Fruit fly (Drosophila melanogaster) whole organism, embryonic: ENCODE data around the gene CG13088.

ENCODE experiments used
- ATbp ChIP-seq: fragments of 200-800 bp; sonication (Bioruptor generic); optimal IDR thresholded peaks from 2 replicates; lab custom pipeline; 2017; ENCODE audit warnings: missing biosample characterization, mild to moderate bottlenecking, missing genetic modification characterization, missing genetic modification reagents
- Atf3 ChIP-seq: fragments of 200-800 bp; sonication (Bioruptor generic); optimal IDR thresholded peaks from 3 replicates; lab custom pipeline; 2016; ENCODE audit warnings: missing biosample characterization, missing genetic modification characterization
- CG12104 ChIP-seq: fragments of 200-800 bp; sonication (Bioruptor generic); optimal IDR thresholded peaks from 3 replicates; lab custom pipeline; 2016; ENCODE audit warnings: missing biosample characterization, missing genetic modification characterization
- CG1233 ChIP-seq: fragments of 200-800 bp; sonication (Bioruptor generic); optimal IDR thresholded peaks from 4 replicates; lab custom pipeline; 2018; ENCODE audit warnings: missing biosample characterization, mild to moderate bottlenecking, missing genetic modification characterization
- CG12659 ChIP-seq: fragments of 200-800 bp; sonication (Bioruptor generic); optimal IDR thresholded peaks from 3 replicates; lab custom pipeline; 2017; ENCODE audit warnings: mild to moderate bottlenecking, missing biosample characterization, missing genetic modification reagents, missing genetic modification characterization
- CG13123 ChIP-seq: fragments of 200-800 bp; sonication (Bioruptor generic); optimal IDR thresholded peaks from 2 replicates; lab custom pipeline; 2016; ENCODE audit warnings: missing biosample characterization, missing genetic modification characterization
- CG13296 ChIP-seq: fragments of 200-800 bp; sonication (Bioruptor generic); optimal IDR thresholded peaks from 3 replicates; lab custom pipeline; 2018; ENCODE audit warnings: missing biosample characterization, mild to moderate bottlenecking, missing genetic modification characterization
- CG13624 ChIP-seq: fragments of 200-800 bp; sonication (Bioruptor generic); optimal IDR thresholded peaks from 2 replicates; lab custom pipeline; 2016; ENCODE audit warnings: missing biosample characterization, missing genetic modification characterization
- CG14667 ChIP-seq: fragments of 200-800 bp; sonication (Bioruptor generic); IDR thresholded peaks from 2 replicates; pipeline ENCODE4 v1.3.6; 2022; ENCODE audit warnings: missing biosample characterization, missing genetic modification characterization
- CG14710 ChIP-seq: fragments of 200-800 bp; sonication (Bioruptor generic); optimal IDR thresholded peaks from 3 replicates; lab custom pipeline; 2019; ENCODE audit warnings: missing biosample characterization, mild to moderate bottlenecking, missing genetic modification characterization, moderate library complexity
- CG1647 ChIP-seq: fragments of 200-800 bp; sonication (Bioruptor generic); optimal IDR thresholded peaks from 3 replicates; lab custom pipeline; 2016; ENCODE audit warnings: missing biosample characterization, missing genetic modification characterization
- CG16815 ChIP-seq: fragments of 200-800 bp; sonication (Bioruptor generic); optimal IDR thresholded peaks from 3 replicates; lab custom pipeline; 2017; ENCODE audit warnings: missing biosample characterization, mild to moderate bottlenecking, missing genetic modification characterization
- CG17359 ChIP-seq: fragments of 200-800 bp; sonication (Bioruptor generic); optimal IDR thresholded peaks from 3 replicates; lab custom pipeline; 2018; ENCODE audit warnings: missing biosample characterization, mild to moderate bottlenecking, missing genetic modification characterization, moderate library complexity
- CG17385 ChIP-seq: fragments of 200-800 bp; sonication (Bioruptor generic); optimal IDR thresholded peaks from 3 replicates; lab custom pipeline; 2018; ENCODE audit warnings: missing biosample characterization, mild to moderate bottlenecking, missing genetic modification characterization
- CG18011 ChIP-seq: fragments of 200-800 bp; sonication (Bioruptor generic); optimal IDR thresholded peaks from 2 replicates; lab custom pipeline; 2017; ENCODE audit warnings: missing biosample characterization, missing genetic modification characterization, mild to moderate bottlenecking, moderate library complexity, missing genotype
- CG2875 ChIP-seq: fragments of 200-800 bp; sonication (Bioruptor generic); optimal IDR thresholded peaks from 2 replicates; lab custom pipeline; 2017; ENCODE audit warnings: missing biosample characterization, mild to moderate bottlenecking, missing genetic modification characterization, missing genetic modification reagents
- CG31388 ChIP-seq: fragments of 200-800 bp; sonication (Bioruptor generic); optimal IDR thresholded peaks from 2 replicates; lab custom pipeline; 2016; ENCODE audit warnings: missing biosample characterization, missing genetic modification characterization
- CG3163 ChIP-seq: fragments of 200-800 bp; sonication (Bioruptor generic); optimal IDR thresholded peaks from 3 replicates; lab custom pipeline; 2016; ENCODE audit warnings: missing biosample characterization, missing genetic modification characterization
- CG34422 ChIP-seq: fragments of 200-800 bp; sonication (Bioruptor generic); IDR thresholded peaks from 3 replicates; pipeline ENCODE4 v1.3.6; 2022; ENCODE audit warnings: missing biosample characterization, missing genetic modification characterization
- CG3726 ChIP-seq: fragments of 200-800 bp; sonication (Bioruptor generic); IDR thresholded peaks from 3 replicates; pipeline ENCODE4, ENCODE4 v1.3.6; 2022; ENCODE audit warnings: missing biosample characterization, missing genetic modification characterization
- CG4617 ChIP-seq: fragments of 200-800 bp; sonication (Bioruptor generic); optimal IDR thresholded peaks from 3 replicates; lab custom pipeline; 2016; ENCODE audit warnings: missing biosample characterization, missing genetic modification characterization, borderline replicate concordance
- CG9932 ChIP-seq: fragments of 200-800 bp; sonication (Bioruptor generic); IDR thresholded peaks from 2 replicates; pipeline ENCODE4 v1.3.6; 2022; ENCODE audit warnings: missing biosample characterization, missing genetic modification characterization
- Chrac-16 ChIP-seq: fragments of 200-800 bp; sonication (Bioruptor generic); optimal IDR thresholded peaks from 3 replicates; lab custom pipeline; 2016; ENCODE audit warnings: missing biosample characterization, missing genetic modification characterization
- CoRest ChIP-seq: fragments of 200-800 bp; sonication (Bioruptor generic); optimal IDR thresholded peaks from 3 replicates; lab custom pipeline; 2018; ENCODE audit warnings: missing biosample characterization, mild to moderate bottlenecking, missing genetic modification characterization, moderate library complexity
- D19B ChIP-seq: fragments of 200-800 bp; sonication (Bioruptor generic); optimal IDR thresholded peaks from 2 replicates; lab custom pipeline; 2017; ENCODE audit warnings: missing biosample characterization, mild to moderate bottlenecking, missing genetic modification characterization
- Dbx ChIP-seq: fragments of 200-800 bp; sonication (Bioruptor generic); IDR thresholded peaks from 3 replicates; pipeline ENCODE4 v1.3.6; 2022; ENCODE audit warnings: missing biosample characterization, missing genetic modification characterization
- Dip3 ChIP-seq: fragments of 200-800 bp; sonication (Bioruptor generic); optimal IDR thresholded peaks from 3 replicates; lab custom pipeline; 2016; ENCODE audit warnings: missing biosample characterization, missing genetic modification characterization
- Eip74EF ChIP-seq, 2 experiments: fragments of 200-800 bp in 1 of 2; fragments of >200 bp in 1 of 2; sonication (Bioruptor generic) in 1 of 2; optimal IDR thresholded peaks; 2 replicates each; lab custom pipeline; 2017 to 2019; ENCODE audit warnings: missing biosample characterization in 2 of 2, missing genetic modification characterization in 2 of 2, mild to moderate bottlenecking in 1 of 2, moderate library complexity in 1 of 2
- HmgZ ChIP-seq: fragments of 200-800 bp; sonication (Bioruptor generic); optimal IDR thresholded peaks from 2 replicates; lab custom pipeline; 2018; ENCODE audit warnings: missing biosample characterization, mild to moderate bottlenecking, missing genetic modification characterization
- Hmx ChIP-seq: fragments of 200-800 bp; sonication (Bioruptor generic); optimal IDR thresholded peaks from 2 replicates; lab custom pipeline; 2016; ENCODE audit warnings: missing biosample characterization, missing genetic modification characterization
- MESR4 ChIP-seq: fragments of 200-800 bp; sonication (Bioruptor generic); optimal IDR thresholded peaks from 2 replicates; lab custom pipeline; 2018; ENCODE audit warnings: missing biosample characterization, mild to moderate bottlenecking, missing genetic modification characterization, moderate library complexity
- Sox102F ChIP-seq: fragments of 200-800 bp; sonication (Bioruptor generic); optimal IDR thresholded peaks from 2 replicates; lab custom pipeline; 2018; ENCODE audit warnings: missing biosample characterization, mild to moderate bottlenecking, missing genetic modification characterization, moderate library complexity
- Xbp1 ChIP-seq: fragments of 200-800 bp; sonication (Bioruptor generic); optimal IDR thresholded peaks from 3 replicates; lab custom pipeline; 2016; ENCODE audit warnings: missing biosample characterization, mild to moderate bottlenecking, missing genetic modification characterization
- ab ChIP-seq: fragments of 200-800 bp; sonication (Bioruptor generic); optimal IDR thresholded peaks from 2 replicates; lab custom pipeline; 2016; ENCODE audit warnings: missing biosample characterization, missing genetic modification characterization
- cg ChIP-seq: fragments of 200-800 bp; sonication (Bioruptor generic); optimal IDR thresholded peaks from 3 replicates; lab custom pipeline; 2019; ENCODE audit warnings: missing biosample characterization, mild to moderate bottlenecking, missing genetic modification characterization, moderate library complexity
- crol ChIP-seq: fragments of 200-800 bp; sonication (Bioruptor generic); IDR thresholded peaks from 2 replicates; pipeline ENCODE4 v1.3.6; 2022; ENCODE audit warnings: missing biosample characterization, missing genetic modification characterization
- fd102C ChIP-seq: fragments of 200-800 bp; sonication (Bioruptor generic); optimal IDR thresholded peaks from 2 replicates; lab custom pipeline; 2018; ENCODE audit warnings: missing biosample characterization, mild to moderate bottlenecking, missing genetic modification characterization, moderate library complexity
- hbn ChIP-seq: fragments of 200-800 bp; sonication (Bioruptor generic); IDR thresholded peaks from 2 replicates; pipeline ENCODE4 v1.3.6; 2022; ENCODE audit warnings: missing biosample characterization, missing genetic modification characterization; ENCODE audit not compliant: partially characterized antibody
- luna ChIP-seq: fragments of 200-800 bp; sonication (Bioruptor generic); optimal IDR thresholded peaks from 2 replicates; lab custom pipeline; 2016; ENCODE audit warnings: missing biosample characterization, missing genetic modification characterization
- oc ChIP-seq: fragments of 200-800 bp; sonication (Bioruptor generic); optimal IDR thresholded peaks from 2 replicates; lab custom pipeline; 2018; ENCODE audit warnings: missing biosample characterization, mild to moderate bottlenecking, missing genetic modification characterization, moderate library complexity
- pb ChIP-seq: fragments of 200-800 bp; sonication (Bioruptor generic); optimal IDR thresholded peaks from 3 replicates; lab custom pipeline; 2016; ENCODE audit warnings: missing biosample characterization, missing genetic modification characterization
- pnt ChIP-seq: fragments of 200-800 bp; sonication (Bioruptor generic); optimal IDR thresholded peaks from 3 replicates; lab custom pipeline; 2016; ENCODE audit warnings: missing biosample characterization, missing genetic modification characterization
- ranshi ChIP-seq: fragments of 200-800 bp; sonication (Bioruptor generic); IDR thresholded peaks from 2 replicates; pipeline ENCODE4 v1.3.6; 2022; ENCODE audit warnings: missing biosample characterization, missing genetic modification characterization
- schlank ChIP-seq: fragments of 200-800 bp; sonication (Bioruptor generic); optimal IDR thresholded peaks from 2 replicates; lab custom pipeline; 2018; ENCODE audit warnings: missing biosample characterization, mild to moderate bottlenecking, missing genetic modification characterization
- stc ChIP-seq: fragments of 200-800 bp; sonication (Bioruptor generic); IDR thresholded peaks from 2 replicates; pipeline ENCODE4 v1.3.6; 2022; ENCODE audit warnings: missing biosample characterization, missing genetic modification characterization
- wek ChIP-seq: fragments of 200-800 bp; sonication (Bioruptor generic); optimal IDR thresholded peaks from 3 replicates; lab custom pipeline; 2018; ENCODE audit warnings: missing biosample characterization, mild to moderate bottlenecking, missing genetic modification characterization, moderate library complexity
- zen ChIP-seq: fragments of 200-800 bp; sonication (Bioruptor generic); optimal IDR thresholded peaks from 3 replicates; lab custom pipeline; 2018; ENCODE audit warnings: missing biosample characterization, mild to moderate bottlenecking, missing genetic modification characterization, moderate library complexity

The CG13088 gene

DNA sequence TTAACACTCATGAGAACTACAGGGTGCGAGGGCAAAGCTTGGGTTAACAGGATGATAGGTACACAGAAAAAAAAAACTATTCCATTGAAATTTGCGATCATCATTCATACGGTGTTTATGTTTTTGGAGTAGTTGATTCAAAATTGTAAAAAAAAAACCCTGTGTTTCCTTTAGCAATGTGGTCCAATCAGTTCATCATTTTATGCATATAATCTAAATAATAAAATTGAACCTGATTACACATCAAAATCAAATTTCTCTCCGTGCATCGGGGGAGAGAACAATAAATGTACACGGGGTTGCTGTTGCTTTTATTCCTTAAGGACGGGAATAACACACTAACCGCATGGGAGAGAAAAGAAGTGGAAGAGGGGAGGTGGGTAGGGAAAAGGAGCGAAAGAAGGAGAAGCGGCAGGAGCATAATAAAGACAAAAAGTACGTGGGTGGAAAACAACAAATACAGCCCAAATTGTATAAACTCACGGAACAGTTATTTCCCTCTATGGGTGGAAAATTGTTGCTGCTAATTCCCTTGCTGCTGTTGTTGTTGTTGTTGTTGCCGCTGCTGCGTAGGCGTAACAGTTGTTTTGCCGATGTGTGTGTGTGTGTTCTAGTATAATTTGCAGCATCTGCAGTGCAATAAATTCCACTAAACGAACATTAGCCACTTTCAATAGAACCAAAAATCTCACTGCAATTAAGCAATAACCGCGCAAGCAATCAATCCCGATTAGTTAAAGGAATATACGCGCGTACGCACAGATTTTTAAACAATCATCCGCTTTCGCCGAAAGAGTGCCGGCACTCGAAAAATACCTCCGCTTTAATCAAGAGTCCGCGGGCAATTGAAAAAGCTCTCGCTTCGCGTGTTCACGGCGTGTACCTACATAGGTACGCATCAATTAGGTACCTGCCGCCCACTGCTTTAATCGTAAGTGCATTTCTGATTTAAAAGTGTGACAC is 25.4 kb upstream of the CG13088 start, which contains the start of gene Agpat2 (continued):
- TF ChIP-seq Chrac-16 (GFP tag; lab: Kevin White, UChicago) (peak; percentile 84), oc (peak; percentile 86), wek (GFP tag; lab: Kevin White, UChicago) (no peak), CG1647 (GFP tag; lab: Kevin White, UChicago) (peak; percentile 69), zen (tag; lab: Kevin White, UChicago) (peak; percentile 74), ATbp (peak; percentile 82), MESR4 (peak; percentile 12), CG31388 (GFP tag; lab: Kevin White, UChicago) (peak; percentile 29), stc (GFP tag; lab: Robert Waterston, UW) (peak; percentile 81), pb (GFP tag; lab: Kevin White, UChicago) (peak; percentile 32), CG18011 (GFP tag; lab: Kevin White, UChicago) (peak; percentile 49), CG16815 (GFP tag; lab: Kevin White, UChicago) (peak; percentile 69), CG13296 (GFP tag; lab: Kevin White, UChicago) (peak; percentile 68), pnt (GFP tag; lab: Kevin White, UChicago) (peak; percentile 83), CG2875 (GFP tag; lab: Kevin White, UChicago) (peak; percentile 56), CG17359 (peak; percentile 90), CG12104 (GFP tag; lab: Kevin White, UChicago) (peak; percentile 80), fd102C (GFP tag; lab: Kevin White, UChicago) (no peak), Xbp1 (peak; percentile 89), CG1233 (GFP tag; lab: Kevin White, UChicago) (peak; percentile 81), schlank (tag; lab: Kevin White, UChicago) (peak; percentile 69), Eip74EF (GFP tag; optimal IDR thresholded peaks at IDR 0.05; lab: Kevin White, UChicago) (peak in 1 of 2 experiments; percentile 65), Dip3 (GFP tag; lab: Kevin White, UChicago) (peak; percentile 71), luna (GFP tag; lab: Kevin White, UChicago) (no peak), CG3163 (GFP tag; lab: Kevin White, UChicago) (peak; percentile 24), CG34422 (GFP tag; lab: Robert Waterston, UW) (peak; percentile 66; the same call in 2 of the 3 replicates), Atf3 (GFP tag; lab: Kevin White, UChicago) (peak; percentile 59), Hmx (peak; percentile 39), CG13624 (GFP tag; lab: Kevin White, UChicago) (peak; percentile 82), CG14710 (tag; lab: Kevin White, UChicago) (peak; percentile 85), Sox102F (GFP tag; lab: Kevin White, UChicago) (peak; percentile 86), cg (GFP tag; lab: Kevin White, UChicago) (peak; percentile 23), D19B (peak; percentile 66), CoRest (tag; lab: Kevin White, UChicago) (peak; percentile 87), CG9932 (peak; percentile 69), CG4617 (GFP tag; lab: Kevin White, UChicago) (peak; percentile 31), ranshi (GFP tag; lab: Robert Waterston, UW) (peak; percentile 76), CG13123 (peak; percentile 60), hbn (GFP tag; lab: Robert Waterston, UW) (no peak), crol (GFP tag; lab: Robert Waterston, UW) (peak; percentile 77), HmgZ (peak; percentile 61), CG12659 (peak; percentile 80), CG14667 (GFP tag; lab: Robert Waterston, UW) (peak; percentile 52), CG3726 (GFP tag; lab: Robert Waterston, UW) (peak; percentile 78; the same call in 2 of the 3 replicates), CG17385 (peak; percentile 79), ab (GFP tag; lab: Kevin White, UChicago) (peak; percentile 31), Dbx (GFP tag; lab: Robert Waterston, UW) (peak; percentile 61; the same call in 1 of the 3 replicates)
